Worm (Caenorhabditis elegans): Measurements from ENCODE around the gene C25F9.5.

- TF ChIP-seq him-1 (tag; optimal IDR thresholded peaks at IDR 0.05), result no peak
- TF ChIP-seq W03F9.2 (tag; optimal IDR thresholded peaks at IDR 0.05), result no peak
Measured at ce11 chrV:19421131-19421530, 10.5 kb upstream of the C25F9.5 start, which contains the start of gene C25F9.2.
